Worm (Caenorhabditis elegans): ENCODE measurements around the gene pat-2.

The pat-2 gene

ce11 chrIII:8865294-8865766 is 46.6 kb downstream of the pat-2 start (continued):
- TF ChIP-seq ceh-58 (GFP tag; IDR thresholded peaks at IDR 0.05), result no peak
- peak; percentile 69 for TF ChIP-seq tlf-1 (GFP tag; optimal IDR thresholded peaks at IDR 0.05)
- peak; percentile 83 for TF ChIP-seq atf-7 (tag; optimal IDR thresholded peaks at IDR 0.05)
- TF ChIP-seq ceh-91 (GFP tag; IDR thresholded peaks at IDR 0.05), result no peak
- TF ChIP-seq T26A5.8 (tag; optimal IDR thresholded peaks at IDR 0.05), result no peak
- TF ChIP-seq tbp1 (GFP tag; optimal IDR thresholded peaks at IDR 0.05), result peak; percentile 67
- TF ChIP-seq madf-10 (tag; optimal IDR thresholded peaks at IDR 0.05), result peak; percentile 70
- TF ChIP-seq bed-1 (GFP tag; IDR thresholded peaks at IDR 0.05), result peak; percentile 81; the same call in 1 of the 2 replicates
- no peak for TF ChIP-seq sdz-38 (tag; optimal IDR thresholded peaks at IDR 0.05)
- TF ChIP-seq B0035.1 (tag; optimal IDR thresholded peaks at IDR 0.05), result peak; percentile 16
- TF ChIP-seq lin-54 (GFP tag; optimal IDR thresholded peaks at IDR 0.05), result peak; percentile 57
- no peak for TF ChIP-seq xnd-1 (tag; optimal IDR thresholded peaks at IDR 0.05)
- TF ChIP-seq F57C9.4 (tag; optimal IDR thresholded peaks at IDR 0.05), result no peak
- peak; percentile 47 to 87 for TF ChIP-seq let-607 (tag; optimal IDR thresholded peaks at IDR 0.05)
- peak; percentile 94 for TF ChIP-seq dox-1 (GFP tag; IDR thresholded peaks at IDR 0.05)
- TF ChIP-seq mel-28 (tag; optimal IDR thresholded peaks at IDR 0.05; ENCODE audit: borderline replicate concordance), result no peak
- no peak for TF ChIP-seq aptf-3 (GFP tag; IDR thresholded peaks at IDR 0.05)
- peak; percentile 66 for TF ChIP-seq repo-1 (tag; optimal IDR thresholded peaks at IDR 0.05)
- peak; percentile 93 for TF ChIP-seq ets-4 (GFP tag; optimal IDR thresholded peaks at IDR 0.05)
- no peak for TF ChIP-seq rec-8 (tag; optimal IDR thresholded peaks at IDR 0.05)
- TF ChIP-seq ztf-18 (tag; optimal IDR thresholded peaks at IDR 0.05), result peak; percentile 73
- peak; percentile 73 for TF ChIP-seq C06A6.2 (GFP tag; conservative IDR thresholded peaks at IDR 0.05)
- TF ChIP-seq let-526 (GFP tag; IDR thresholded peaks at IDR 0.05), result peak; percentile 79; the same call in 1 of the 2 replicates
- no peak for TF ChIP-seq dpl-1 (GFP tag; optimal IDR thresholded peaks at IDR 0.05)
- no peak for TF ChIP-seq lsy-27 (tag; optimal IDR thresholded peaks at IDR 0.05; ENCODE audit: borderline replicate concordance, insufficient read depth)
- no peak for TF ChIP-seq lin-35 (GFP tag; optimal IDR thresholded peaks at IDR 0.05)
- no peak for TF ChIP-seq ztf-28 (GFP tag; IDR thresholded peaks at IDR 0.05)
- TF ChIP-seq fkh-3 (tag; optimal IDR thresholded peaks at IDR 0.05), result no peak
- no peak for TF ChIP-seq F33H1.4 (GFP tag; IDR thresholded peaks at IDR 0.05)
- TF ChIP-seq K12H6.12 (tag; optimal IDR thresholded peaks at IDR 0.05), result peak; percentile 58

DNA sequence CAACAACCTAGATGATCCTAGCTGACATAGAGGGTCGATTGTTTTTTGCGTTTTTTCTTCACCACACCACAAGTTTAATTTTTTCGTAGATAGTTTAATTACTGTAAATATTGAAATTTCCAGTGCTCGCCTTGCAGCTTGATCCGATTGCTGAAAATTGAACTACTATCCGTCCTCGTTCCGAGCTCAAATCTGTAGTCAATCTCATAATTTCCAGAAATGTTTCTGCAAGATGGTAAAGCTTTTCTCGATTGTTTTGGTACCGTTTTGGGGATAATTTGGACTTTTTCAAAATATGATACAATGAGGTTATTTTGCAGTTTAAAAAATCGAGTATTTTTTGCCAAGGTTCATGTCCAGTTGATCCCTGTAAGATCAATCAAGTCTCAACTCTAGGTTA is 47.3 kb downstream of the pat-2 start:
- TF ChIP-seq let-607 (tag; optimal IDR thresholded peaks at IDR 0.05), result peak in 1 of 2 experiments; percentile 0
- no peak for TF ChIP-seq nfya-1 (tag; optimal IDR thresholded peaks at IDR 0.05; ENCODE audit: borderline replicate concordance, insufficient read depth)

DNA sequence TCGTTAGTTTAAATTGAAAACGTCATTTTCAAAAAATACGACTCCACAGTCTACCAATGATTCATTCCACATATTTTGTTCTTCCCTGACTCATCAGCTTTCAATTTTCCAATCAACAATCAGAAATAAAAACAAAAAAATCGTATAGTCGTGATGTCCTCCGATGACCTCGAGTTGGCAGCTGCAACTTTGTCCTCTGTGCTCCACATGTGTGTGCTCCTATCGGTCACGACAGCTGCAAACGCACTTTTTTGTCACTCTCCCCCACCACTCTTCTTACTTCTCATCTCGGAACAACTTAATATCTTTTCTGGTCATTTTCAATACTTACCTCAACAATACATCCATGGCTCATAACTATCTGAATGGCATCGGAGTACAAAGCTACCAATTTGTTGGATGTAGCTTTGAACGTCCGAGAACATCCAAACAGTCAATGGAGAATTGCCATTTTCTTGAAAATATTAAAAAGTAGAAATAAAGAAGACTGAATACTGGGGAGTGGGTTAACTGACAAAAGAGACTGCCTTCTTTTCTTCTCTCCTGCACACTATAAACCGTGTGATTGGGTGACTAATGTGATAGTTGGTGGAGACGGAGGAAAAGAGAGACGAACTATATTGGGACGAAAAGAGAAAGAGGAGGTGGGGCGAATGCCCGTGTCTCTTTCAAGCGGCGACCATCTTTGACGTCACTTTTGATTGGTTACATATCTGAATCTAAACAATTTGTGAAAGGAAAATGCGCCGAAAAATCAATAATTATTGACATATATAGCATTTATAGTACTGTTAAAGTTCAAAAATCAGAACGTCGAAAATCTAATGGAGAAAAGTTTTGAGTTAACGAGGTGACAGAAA is 48.5 kb downstream of the pat-2 start:
- TF ChIP-seq nfyb-1 (GFP tag; IDR thresholded peaks at IDR 0.05), result peak; percentile 11; the same call in 1 of the 2 replicates
- TF ChIP-seq F49E8.2 (tag; optimal IDR thresholded peaks at IDR 0.05; ENCODE audit: insufficient read depth), result no peak
- peak; percentile 44 for TF ChIP-seq nhr-80 (tag; optimal IDR thresholded peaks at IDR 0.05)
- TF ChIP-seq dox-1 (GFP tag; IDR thresholded peaks at IDR 0.05), result 0 out of 2 replicates have a peak, but pooled peaks have one; percentile 14
- no peak for TF ChIP-seq tbx-9 (tag; optimal IDR thresholded peaks at IDR 0.05; ENCODE audit: borderline replicate concordance)
- TF ChIP-seq ZK185.1 (tag; optimal IDR thresholded peaks at IDR 0.05; ENCODE audit: poor library complexity, severe bottlenecking), result peak; percentile 5
- TF ChIP-seq pbrm-1 (GFP tag; IDR thresholded peaks at IDR 0.05), result peak; percentile 35; the same call in 1 of the 2 replicates
- 0 out of 2 replicates have a peak, but pooled peaks have one; percentile 29 for TF ChIP-seq madf-3 (GFP tag; IDR thresholded peaks at IDR 0.05)
- no peak for TF ChIP-seq snpc-4 (GFP tag; optimal IDR thresholded peaks at IDR 0.05)
- TF ChIP-seq snpc-4 (tag; optimal IDR thresholded peaks at IDR 0.05), result no peak
- TF ChIP-seq Y95B8A.8 (GFP tag; IDR thresholded peaks at IDR 0.05), result 0 out of 2 replicates have a peak, but pooled peaks have one; percentile 6
- no peak for TF ChIP-seq cebp-1 (GFP tag; IDR thresholded peaks at IDR 0.05)
- TF ChIP-seq cebp-1 (tag; optimal IDR thresholded peaks at IDR 0.05), result peak; percentile 4
